Fruit fly (Drosophila melanogaster): ENCODE measurements around the gene CG7131.

Gene CG7131

DNA sequence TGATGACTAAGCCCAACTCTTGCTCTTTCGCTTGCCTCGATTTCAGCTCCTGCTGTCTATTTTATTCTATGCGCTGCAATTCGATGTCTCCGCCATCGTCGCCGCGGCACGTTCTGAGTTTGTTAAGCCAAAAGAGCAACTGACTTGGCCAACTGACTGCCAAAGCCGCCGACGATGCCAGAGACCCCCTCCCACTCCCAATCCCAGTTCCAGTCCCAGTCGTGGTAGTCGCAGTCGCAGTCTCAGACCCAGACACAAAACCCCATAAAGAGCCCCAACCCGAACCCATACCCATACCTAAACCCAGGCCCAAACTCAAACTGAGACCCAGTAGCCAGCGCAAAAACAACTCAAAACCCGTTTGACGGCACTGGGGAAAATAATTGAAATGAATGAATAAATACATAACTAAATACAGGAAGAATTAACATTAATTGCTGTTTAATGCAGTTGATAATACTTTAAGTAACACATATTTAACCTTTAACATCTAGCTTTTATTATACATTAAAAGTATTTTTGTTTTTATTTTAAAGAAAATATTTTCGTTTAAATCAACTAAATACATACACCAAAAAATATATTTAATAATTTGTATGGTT lies 22.3 kb upstream of the CG7131 start (continued):
- peak; percentile 80 for TF ChIP-seq CG2678 (tag; optimal IDR thresholded peaks at IDR 0.05)
- peak; percentile 51; the same call in 1 of the 2 replicates for TF ChIP-seq E2f1 (GFP tag; IDR thresholded peaks at IDR 0.05)
- no peak for TF ChIP-seq Elba2 (GFP tag; optimal IDR thresholded peaks at IDR 0.05)
- TF ChIP-seq ttk (GFP tag; IDR thresholded peaks at IDR 0.05), result no peak
- TF ChIP-seq ci (GFP tag; IDR thresholded peaks at IDR 0.05), result peak; percentile 59; the same call in 1 of the 3 replicates
- TF ChIP-seq CG32532 (GFP tag; IDR thresholded peaks at IDR 0.05), result 0 out of 2 replicates have a peak, but pooled peaks have one; percentile 15
- TF ChIP-seq rib (GFP tag; IDR thresholded peaks at IDR 0.05), result 0 out of 2 replicates have a peak, but pooled peaks have one; percentile 40
- TF ChIP-seq CG12236 (GFP tag; optimal IDR thresholded peaks at IDR 0.05), result no peak
- TF ChIP-seq trh (GFP tag; optimal IDR thresholded peaks at IDR 0.05), result no peak
- no peak for TF ChIP-seq Deaf1 (tag; optimal IDR thresholded peaks at IDR 0.05)
- TF ChIP-seq z (GFP tag; IDR thresholded peaks at IDR 0.05), result peak; percentile 93
- TF ChIP-seq Fer1 (GFP tag; optimal IDR thresholded peaks at IDR 0.05), result no peak
- TF ChIP-seq CG4282 (GFP tag; optimal IDR thresholded peaks at IDR 0.05), result no peak
- no peak for TF ChIP-seq CG10979 (tag; optimal IDR thresholded peaks at IDR 0.05)
- no peak for TF ChIP-seq CG17612 (GFP tag; IDR thresholded peaks at IDR 0.05)
- peak; percentile 35; the same call in 1 of the 2 replicates for TF ChIP-seq NFAT (GFP tag; IDR thresholded peaks at IDR 0.05)
- TF ChIP-seq CG17385 (GFP tag; optimal IDR thresholded peaks at IDR 0.05), result peak; percentile 27
- no peak for TF ChIP-seq slbo (GFP tag; IDR thresholded peaks at IDR 0.05)
- no peak for TF ChIP-seq Gug (GFP tag; IDR thresholded peaks at IDR 0.05)
- TF ChIP-seq Awh (GFP tag; IDR thresholded peaks at IDR 0.05), result no peak
- TF ChIP-seq CG17186 (GFP tag; optimal IDR thresholded peaks at IDR 0.05), result no peak
- TF ChIP-seq CG10543 (GFP tag; optimal IDR thresholded peaks at IDR 0.05), result peak; percentile 46
- 0 out of 2 replicates have a peak, but pooled peaks have one; percentile 19 for TF ChIP-seq CG6272 (GFP tag; IDR thresholded peaks at IDR 0.05)
- no peak for TF ChIP-seq Pdp1 (GFP tag; optimal IDR thresholded peaks at IDR 0.05)
- no peak for TF ChIP-seq CG14050 (GFP tag; IDR thresholded peaks at IDR 0.05)
- peak; percentile 10; the same call in 1 of the 2 replicates for TF ChIP-seq CG11085 (GFP tag; IDR thresholded peaks at IDR 0.05)
- peak; percentile 8 for TF ChIP-seq CG5180 (GFP tag; optimal IDR thresholded peaks at IDR 0.05)
- TF ChIP-seq CG16815 (GFP tag; optimal IDR thresholded peaks at IDR 0.05), result peak; percentile 54
- TF ChIP-seq CG8924 (tag; optimal IDR thresholded peaks at IDR 0.05), result no peak
- TF ChIP-seq tgo (GFP tag; IDR thresholded peaks at IDR 0.05), result peak; percentile 37; the same call in 2 of the 3 replicates
- no peak for TF ChIP-seq dan (GFP tag; IDR thresholded peaks at IDR 0.05)
- no peak for TF ChIP-seq mirr (GFP tag; optimal IDR thresholded peaks at IDR 0.05)
- no peak for TF ChIP-seq nau (GFP tag; optimal IDR thresholded peaks at IDR 0.05)
- no peak for TF ChIP-seq CG10654 (GFP tag; optimal IDR thresholded peaks at IDR 0.05)
- TF ChIP-seq Bgb (GFP tag; IDR thresholded peaks at IDR 0.05; ENCODE audit: partially characterized antibody), result peak; percentile 29; the same call in 1 of the 2 replicates
- 0 out of 2 replicates have a peak, but pooled peaks have one; percentile 28 for TF ChIP-seq CG11696 (GFP tag; IDR thresholded peaks at IDR 0.05)
- peak; percentile 95 for TF ChIP-seq CG12769 (tag; optimal IDR thresholded peaks at IDR 0.05)
- TF ChIP-seq Hr3 (GFP tag; optimal IDR thresholded peaks at IDR 0.05), result peak; percentile 18
- peak; percentile 51 for TF ChIP-seq CG3281 (GFP tag; optimal IDR thresholded peaks at IDR 0.05)
- peak; percentile 12 for TF ChIP-seq Jarid2 (GFP tag; optimal IDR thresholded peaks at IDR 0.05)
- no peak for TF ChIP-seq CG30403 (GFP tag; optimal IDR thresholded peaks at IDR 0.05)
- peak; percentile 22; the same call in 1 of the 2 replicates for TF ChIP-seq vvl (GFP tag; IDR thresholded peaks at IDR 0.05)
- TF ChIP-seq otp (GFP tag; IDR thresholded peaks at IDR 0.05), result 0 out of 3 replicates have a peak, but pooled peaks have one; percentile 41
- peak; percentile 30; the same call in 1 of the 2 replicates for TF ChIP-seq Rfx (GFP tag; IDR thresholded peaks at IDR 0.05)
- TF ChIP-seq lilli (GFP tag; optimal IDR thresholded peaks at IDR 0.05), result peak; percentile 2
- peak; percentile 70; the same call in 1 of the 2 replicates for TF ChIP-seq CG6689 (GFP tag; IDR thresholded peaks at IDR 0.05)
- TF ChIP-seq cg (GFP tag; optimal IDR thresholded peaks at IDR 0.05), result no peak
- TF ChIP-seq CG14667 (GFP tag; IDR thresholded peaks at IDR 0.05), result no peak
- 0 out of 2 replicates have a peak, but pooled peaks have one; percentile 26 for TF ChIP-seq Atf6 (GFP tag; IDR thresholded peaks at IDR 0.05)
- TF ChIP-seq fd102C (GFP tag; optimal IDR thresholded peaks at IDR 0.05), result no peak

Data from whole organism, embryonic.